Worm (Caenorhabditis elegans): ENCODE data around the gene F58A6.2.

DNA sequence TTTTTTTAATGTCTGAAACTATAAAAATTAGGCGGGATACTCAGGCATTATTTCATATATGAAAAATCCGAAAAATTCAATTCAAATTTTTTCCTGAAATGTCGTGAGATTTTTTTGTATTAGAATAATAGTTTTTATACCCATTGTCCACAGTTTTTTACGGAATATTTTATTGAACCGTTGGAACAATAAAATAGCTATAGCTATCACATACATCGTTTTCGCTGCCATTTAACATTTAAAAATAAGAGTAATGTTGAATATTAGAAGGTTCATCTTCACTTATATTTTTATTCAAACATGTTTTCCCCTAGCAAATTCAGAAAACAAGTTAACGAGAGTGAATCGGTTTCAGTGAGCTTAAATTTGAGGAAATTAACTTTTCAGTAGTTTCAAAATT is 35.1 kb downstream of the F58A6.2 start, which contains the start of gene C27D6.15:
- no peak for TF ChIP-seq elt-2 (tag; optimal IDR thresholded peaks at IDR 0.05)
- no peak for TF ChIP-seq nfya-1 (tag; optimal IDR thresholded peaks at IDR 0.05)
- no peak for TF ChIP-seq unc-86 (tag; optimal IDR thresholded peaks at IDR 0.05)
- no peak for TF ChIP-seq F13H6.1 (tag; optimal IDR thresholded peaks at IDR 0.05)
- no peak for TF ChIP-seq rnt-1 (tag; optimal IDR thresholded peaks at IDR 0.05)
- no peak for TF ChIP-seq pag-3 (tag; optimal IDR thresholded peaks at IDR 0.05; ENCODE audit: borderline replicate concordance)
- no peak for TF ChIP-seq ceh-30 (tag; optimal IDR thresholded peaks at IDR 0.05)
- no peak for TF ChIP-seq ceh-6 (GFP tag; optimal IDR thresholded peaks at IDR 0.05)
- no peak for TF ChIP-seq pha-4 (tag; optimal IDR thresholded peaks at IDR 0.05)
- TF ChIP-seq ama-1 (optimal IDR thresholded peaks at IDR 0.05): no peak
- TF ChIP-seq ceh-9 (tag; optimal IDR thresholded peaks at IDR 0.05): no peak
